Worm (Caenorhabditis elegans) whole organism, L4 larva: ENCODE results near the gene T24E12.12.

Experiments used
- T20F7.1 ChIP-seq: fragments of 200-800 bp; sonication (Bioruptor generic); optimal IDR thresholded peaks from 2 replicates; lab custom pipeline; 2018; ENCODE audit warnings: mild to moderate bottlenecking, missing genetic modification characterization, missing compliant biosample characterization
- Y48G9A.11 ChIP-seq: fragments of 200-800 bp; sonication (Bioruptor generic); IDR thresholded peaks from 2 replicates; pipeline ENCODE4 v1.3.6; 2022; ENCODE audit warnings: missing genetic modification reagents, missing genetic modification characterization, missing compliant biosample characterization
- Y5F2A.4 ChIP-seq: fragments of 200-800 bp; sonication (Bioruptor generic); optimal IDR thresholded peaks from 2 replicates; lab custom pipeline; 2018; ENCODE audit warnings: mild to moderate bottlenecking, missing genetic modification characterization, missing compliant biosample characterization
- Y75B8A.6 ChIP-seq: fragments of 200-800 bp; sonication (Bioruptor generic); IDR thresholded peaks from 2 replicates; pipeline ENCODE4 v1.3.6; 2022; ENCODE audit warnings: missing genetic modification reagents, missing genetic modification characterization, missing compliant biosample characterization
- ZK337.2 ChIP-seq: fragments of 200-800 bp; sonication (Bioruptor generic); IDR thresholded peaks from 2 replicates; pipeline ENCODE4 v1.3.6; 2022; ENCODE audit warnings: missing genetic modification reagents, missing genetic modification characterization, missing compliant biosample characterization
- ceh-20 ChIP-seq: fragments of 200-800 bp; sonication (Bioruptor generic); IDR thresholded peaks from 2 replicates; pipeline ENCODE4 v1.3.6; 2022; ENCODE audit warnings: missing genetic modification reagents, missing genetic modification characterization, missing compliant biosample characterization
- ceh-28 ChIP-seq: fragments of 150-350 bp; optimal IDR thresholded peaks from 2 replicates; lab custom pipeline; 2014; ENCODE audit warnings: missing biosample characterization, missing genetic modification reagents, missing genetic modification characterization
- ceh-62 ChIP-seq: sonication (generic microtip); optimal IDR thresholded peaks from 2 replicates; lab custom pipeline; 2017; ENCODE audit warnings: missing biosample characterization, missing genetic modification characterization
- ceh-82 ChIP-seq: sonication (generic microtip); optimal IDR thresholded peaks from 2 replicates; lab custom pipeline; 2017; ENCODE audit warnings: missing biosample characterization, missing genetic modification characterization
- daf-19 ChIP-seq: fragments of 200-800 bp; sonication (Bioruptor generic); conservative IDR thresholded peaks from 2 replicates; pipeline ENCODE4 v1.3.6; 2022; ENCODE audit warnings: missing genetic modification characterization, missing compliant biosample characterization
- daf-8 ChIP-seq: fragments of 200-800 bp; sonication (Bioruptor generic); IDR thresholded peaks from 2 replicates; pipeline ENCODE4 v1.3.6; 2022; ENCODE audit warnings: missing genetic modification characterization, missing compliant biosample characterization
- dmd-6 ChIP-seq: fragments of 200-800 bp; sonication (Bioruptor generic); IDR thresholded peaks from 2 replicates; pipeline ENCODE4 v1.3.6; 2022; ENCODE audit warnings: missing genetic modification reagents, missing genetic modification characterization, missing compliant biosample characterization
- dmd-8 ChIP-seq: fragments of 200-800 bp; sonication (Bioruptor generic); IDR thresholded peaks from 2 replicates; pipeline ENCODE4 v1.3.6; 2022; ENCODE audit warnings: missing genetic modification characterization, missing compliant biosample characterization
- dmd-9 ChIP-seq: fragments of 200-800 bp; sonication (Bioruptor generic); IDR thresholded peaks from 2 replicates; pipeline ENCODE4 v1.3.6; 2022; ENCODE audit warnings: missing genetic modification reagents, missing genetic modification characterization, missing compliant biosample characterization
- dpl-1 ChIP-seq: fragments of 150-350 bp; optimal IDR thresholded peaks from 2 replicates; lab custom pipeline; 2014; ENCODE audit warnings: missing biosample characterization, missing genetic modification reagents, missing genetic modification characterization
- duxl-1 ChIP-seq: sonication (generic microtip); optimal IDR thresholded peaks from 2 replicates; lab custom pipeline; 2016; ENCODE audit warnings: mild to moderate bottlenecking, missing genetic modification characterization, moderate library complexity, missing compliant biosample characterization; ENCODE audit not compliant: poor library complexity
- egl-27 ChIP-seq: sonication (generic microtip); optimal IDR thresholded peaks from 3 replicates; lab custom pipeline; 2017; ENCODE audit warnings: missing biosample characterization, missing genetic modification reagents, missing genetic modification characterization
- fkh-10 ChIP-seq: fragments of 150-350 bp; optimal IDR thresholded peaks from 2 replicates; lab custom pipeline; 2014; ENCODE audit warnings: missing biosample characterization, missing genetic modification reagents, missing genetic modification characterization
- fos-1 ChIP-seq: fragments of 150-350 bp; optimal IDR thresholded peaks from 2 replicates; lab custom pipeline; 2014; ENCODE audit warnings: missing biosample characterization, missing genetic modification characterization
- gei-8 ChIP-seq: fragments of 200-800 bp; sonication (Bioruptor generic); optimal IDR thresholded peaks from 2 replicates; lab custom pipeline; 2018; ENCODE audit warnings: mild to moderate bottlenecking, missing genetic modification characterization, missing compliant biosample characterization
- hlh-11 ChIP-seq: fragments of 200-800 bp; sonication (Bioruptor generic); optimal IDR thresholded peaks from 2 replicates; lab custom pipeline; 2018; ENCODE audit warnings: mild to moderate bottlenecking, missing genetic modification characterization, missing compliant biosample characterization
- lin-38 ChIP-seq: fragments of 200-800 bp; sonication (Bioruptor generic); IDR thresholded peaks from 2 replicates; pipeline ENCODE4 v1.3.6; 2022; ENCODE audit warnings: missing genetic modification reagents, missing genetic modification characterization, missing compliant biosample characterization
- lir-3 ChIP-seq: sonication (generic microtip); optimal IDR thresholded peaks from 2 replicates; lab custom pipeline; 2016; ENCODE audit warnings: mild to moderate bottlenecking, missing genetic modification characterization, missing compliant biosample characterization
- lsy-2 ChIP-seq, 2 experiments: fragments of 150-350 bp in 1 of 2; sonication (generic microtip) in 1 of 2; optimal IDR thresholded peaks; 2 replicates each; lab custom pipeline; 2014 to 2017; ENCODE audit warnings: missing biosample characterization in 2 of 2, missing genetic modification characterization in 2 of 2
- madf-5 ChIP-seq, 2 experiments: fragments of 200-800 bp; sonication (Bioruptor generic); IDR thresholded peaks; 2 replicates each; pipeline ENCODE4 v1.3.6; 2022; ENCODE audit warnings: missing compliant biosample characterization in 2 of 2, missing genetic modification characterization in 2 of 2
- mdl-1 ChIP-seq, 2 experiments: fragments of 150-350 bp in 1 of 2; sonication (generic microtip) in 1 of 2; optimal IDR thresholded peaks; 2 replicates each; lab custom pipeline; 2014 to 2017; ENCODE audit warnings: missing biosample characterization in 2 of 2, missing genetic modification characterization in 2 of 2
- mep-1 ChIP-seq: fragments of 150-350 bp; sonication (generic microtip); optimal IDR thresholded peaks from 3 replicates; lab custom pipeline; 2014; ENCODE audit warnings: missing biosample characterization, missing genetic modification characterization
- mes-2 ChIP-seq: sonication (generic microtip); optimal IDR thresholded peaks from 2 replicates; lab custom pipeline; 2016; ENCODE audit warnings: missing genotype, mild to moderate bottlenecking, missing genetic modification characterization, missing compliant biosample characterization; ENCODE audit not compliant: poor library complexity, severe bottlenecking
- nhr-102 ChIP-seq: sonication (generic microtip); optimal IDR thresholded peaks from 2 replicates; lab custom pipeline; 2016; ENCODE audit warnings: mild to moderate bottlenecking, missing genetic modification characterization, moderate library complexity, missing compliant biosample characterization
- nhr-11 ChIP-seq: fragments of 150-350 bp; optimal IDR thresholded peaks from 2 replicates; lab custom pipeline; 2014; ENCODE audit warnings: missing biosample characterization, missing genetic modification characterization
- nhr-237 ChIP-seq: sonication (generic microtip); optimal IDR thresholded peaks from 2 replicates; lab custom pipeline; 2017; ENCODE audit warnings: missing biosample characterization, missing genetic modification characterization
- nhr-48 ChIP-seq: sonication (generic microtip); optimal IDR thresholded peaks from 2 replicates; lab custom pipeline; 2016; ENCODE audit warnings: mild to moderate bottlenecking, missing genetic modification characterization, missing compliant biosample characterization
- nhr-6 ChIP-seq: fragments of 150-350 bp; optimal IDR thresholded peaks from 2 replicates; lab custom pipeline; 2014; ENCODE audit warnings: missing biosample characterization, missing genetic modification characterization
- php-3 ChIP-seq: fragments of 200-800 bp; sonication (Bioruptor generic); IDR thresholded peaks from 2 replicates; pipeline ENCODE4 v1.3.6; 2022; ENCODE audit warnings: missing genetic modification reagents, missing genetic modification characterization, missing compliant biosample characterization
- saeg-2 ChIP-seq: fragments of 200-800 bp; sonication (Bioruptor generic); IDR thresholded peaks from 2 replicates; pipeline ENCODE4 v1.3.6; 2022; ENCODE audit warnings: missing genetic modification reagents, missing genetic modification characterization, missing compliant biosample characterization
- set-16 ChIP-seq: fragments of 200-800 bp; sonication (Bioruptor generic); IDR thresholded peaks from 2 replicates; pipeline ENCODE4 v1.3.6; 2022; ENCODE audit warnings: missing genetic modification reagents, missing genetic modification characterization, missing compliant biosample characterization
- skn-1 ChIP-seq: fragments of 150-350 bp; optimal IDR thresholded peaks from 2 replicates; lab custom pipeline; 2014; ENCODE audit warnings: missing biosample characterization, missing genetic modification characterization
- snpc-1.2 ChIP-seq: fragments of 200-800 bp; sonication (Bioruptor generic); IDR thresholded peaks from 2 replicates; pipeline ENCODE4 v1.3.6; 2022; ENCODE audit warnings: missing genetic modification reagents, missing genetic modification characterization, missing compliant biosample characterization
- spr-3 ChIP-seq: fragments of 200-800 bp; sonication (Bioruptor generic); optimal IDR thresholded peaks from 2 replicates; lab custom pipeline; 2018; ENCODE audit warnings: mild to moderate bottlenecking, missing genetic modification characterization, missing compliant biosample characterization
- tra-1 ChIP-seq: fragments of 200-800 bp; sonication (Bioruptor generic); IDR thresholded peaks from 2 replicates; pipeline ENCODE4 v1.3.6; 2022; ENCODE audit warnings: missing genetic modification reagents, missing genetic modification characterization, missing compliant biosample characterization
- unc-62 ChIP-seq, 3 experiments: fragments of 150-350 bp in 1 of 3; sonication (generic microtip); optimal IDR thresholded peaks in 2 of 3; peaks in 1 of 3; 1 replicate in 1 of 3; 2 replicates in 2 of 3; lab custom pipeline; 2014 to 2017; ENCODE audit warnings: missing biosample characterization in 3 of 3, missing genetic modification characterization in 3 of 3, missing genetic modification reagents in 3 of 3, missing genotype in 1 of 3
- vab-7 ChIP-seq: fragments of 200-800 bp; sonication (Bioruptor generic); IDR thresholded peaks from 2 replicates; pipeline ENCODE4 v1.3.6; 2022; ENCODE audit warnings: missing genetic modification reagents, missing genetic modification characterization, missing compliant biosample characterization
- zfp-3 ChIP-seq: fragments of 200-800 bp; sonication (Bioruptor generic); conservative IDR thresholded peaks from 2 replicates; pipeline ENCODE4 v1.3.6; 2022; ENCODE audit warnings: missing genetic modification reagents, missing genetic modification characterization, missing compliant biosample characterization
- ztf-11 ChIP-seq: fragments of 150-350 bp; optimal IDR thresholded peaks from 2 replicates; lab custom pipeline; 2014; ENCODE audit warnings: missing biosample characterization, missing genetic modification characterization
- ztf-7 ChIP-seq: fragments of 150-350 bp; optimal IDR thresholded peaks from 2 replicates; lab custom pipeline; 2014; ENCODE audit warnings: missing biosample characterization, missing genetic modification characterization

T24E12.12 gene

DNA sequence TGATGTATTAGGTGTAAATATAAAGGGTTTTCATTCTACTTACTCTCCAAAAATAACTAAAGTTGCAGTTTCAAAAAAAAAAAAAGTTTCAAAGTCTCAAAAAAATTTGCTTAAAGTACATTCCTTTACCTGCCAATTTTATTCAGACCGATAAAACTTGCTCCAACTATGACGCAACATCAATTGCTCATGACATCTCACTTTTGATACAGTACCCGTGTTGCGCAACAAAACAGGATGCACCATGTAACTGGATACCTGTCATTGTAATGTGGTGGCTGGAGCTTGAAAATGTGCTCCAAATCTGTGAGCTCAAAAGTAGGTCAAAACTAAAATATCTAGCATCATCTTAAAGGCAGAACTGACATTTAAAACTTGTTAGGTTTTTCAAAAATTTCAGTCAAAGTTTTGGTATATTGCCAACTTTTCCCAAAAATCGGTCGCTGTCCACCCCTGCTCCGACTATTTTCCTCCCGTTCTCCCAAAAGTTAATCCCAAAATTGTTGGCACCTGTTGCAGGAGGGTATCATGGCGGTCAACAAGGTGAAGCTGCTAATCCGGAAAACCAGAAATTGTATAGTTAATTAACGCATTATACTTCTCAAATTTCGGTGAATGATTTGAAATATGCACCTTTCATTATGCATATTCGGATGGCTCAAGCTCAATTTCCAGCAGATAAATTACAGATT lies 23.4 kb downstream of the T24E12.12 start, which contains the start of gene T24E12.2:
TSS of gene T24E12.2 (plus strand) at position 642 of the 692 bp plus-strand sequence.
- TF ChIP-seq spr-3 (no peak), nhr-48 (no peak), vab-7 (GFP tag; lab: Robert Waterston, UW) (no peak), Y5F2A.4 (no peak), php-3 (GFP tag; lab: Robert Waterston, UW) (no peak), nhr-102 (tag; lab: Kevin White, UChicago) (no peak), dmd-6 (GFP tag; lab: Robert Waterston, UW) (no peak), ceh-62 (tag; lab: Kevin White, UChicago) (no peak), lir-3 (tag; lab: Kevin White, UChicago) (no peak), snpc-1.2 (GFP tag; lab: Robert Waterston, UW) (no peak), ztf-7 (tag; lab: Kevin White, UChicago) (no peak), Y75B8A.6 (no peak)
- TF ChIP-seq, all 104 proteins: peak for 0

DNA sequence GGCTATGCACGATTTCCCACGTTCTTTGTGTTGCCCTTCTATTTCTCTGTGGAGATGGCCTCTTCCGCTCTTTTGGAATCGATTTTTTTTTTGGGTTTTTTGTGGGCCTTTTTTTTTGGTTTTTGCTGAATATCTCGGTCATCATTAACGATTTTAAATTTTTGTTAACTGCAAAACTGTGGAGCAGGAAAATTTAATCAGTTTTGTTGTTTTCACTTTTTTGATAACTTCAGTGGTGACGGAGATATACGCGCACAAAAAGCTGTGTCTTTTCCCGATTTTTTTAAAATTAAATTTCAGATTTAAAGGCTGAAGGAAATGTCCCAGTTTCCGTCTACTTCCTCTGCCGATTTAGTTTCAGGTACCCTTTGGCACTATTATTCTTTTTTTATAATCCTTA lies 26.2 kb downstream of the T24E12.12 start, which contains the start of gene T24E12.1:
TSS of gene T24E12.1 (plus strand) at position 301 of the 400 bp plus-strand sequence.
- TF ChIP-seq zfp-3 (GFP tag; lab: Robert Waterston, UW), result no peak
- no peak for TF ChIP-seq nhr-237 (tag; lab: Kevin White, UChicago)
- no peak for TF ChIP-seq Y75B8A.6
- TF ChIP-seq skn-1 (tag; lab: Kevin White, UChicago), result no peak
- TF ChIP-seq dpl-1, result no peak
- TF ChIP-seq ceh-82 (tag; lab: Kevin White, UChicago), result no peak
- no peak for TF ChIP-seq lsy-2 (tag; optimal IDR thresholded peaks at IDR 0.05; lab: Kevin White, UChicago)
- no peak for TF ChIP-seq dmd-9 (GFP tag; lab: Robert Waterston, UW)
- TF ChIP-seq spr-3, result no peak
- no peak for TF ChIP-seq lin-38 (GFP tag; lab: Robert Waterston, UW)
- no peak for TF ChIP-seq saeg-2 (GFP tag; lab: Robert Waterston, UW)
- TF ChIP-seq dmd-8 (GFP tag; lab: Robert Waterston, UW), result no peak
- no peak for TF ChIP-seq snpc-1.2 (GFP tag; lab: Robert Waterston, UW)
- no peak for TF ChIP-seq gei-8 (GFP tag; lab: Kevin White, UChicago)
- TF ChIP-seq fkh-10 (GFP tag; lab: Kevin White, UChicago), result no peak
- no peak for TF ChIP-seq mep-1 (tag; lab: Kevin White, UChicago)
- no peak for TF ChIP-seq ceh-28
- no peak for TF ChIP-seq ceh-20
- no peak for TF ChIP-seq ztf-11
- no peak for TF ChIP-seq ZK337.2 (GFP tag; lab: Robert Waterston, UW)

DNA sequence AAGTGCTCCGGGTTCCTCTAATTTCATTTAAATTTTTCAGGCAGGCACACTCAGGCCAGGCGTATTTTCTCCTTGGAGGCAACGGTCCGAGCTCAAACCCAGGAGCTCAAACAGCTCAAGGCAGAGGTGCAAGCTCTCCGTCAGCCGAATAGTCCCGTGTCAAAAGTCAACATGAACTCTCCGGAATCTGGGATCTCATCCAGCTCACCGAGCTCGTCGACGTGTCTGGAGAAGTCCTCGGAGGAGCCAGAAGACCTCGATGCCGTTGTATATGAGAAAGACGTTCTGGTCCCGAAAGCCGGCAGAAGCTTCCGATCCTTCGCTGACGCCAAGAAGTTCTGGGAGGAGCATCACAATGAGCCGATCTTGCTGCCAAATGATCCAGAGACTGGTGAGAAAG lies 26.7 kb downstream of the T24E12.12 start:
- TF ChIP-seq daf-8 (no peak), set-16 (GFP tag; lab: Robert Waterston, UW) (peak; percentile 78)

DNA sequence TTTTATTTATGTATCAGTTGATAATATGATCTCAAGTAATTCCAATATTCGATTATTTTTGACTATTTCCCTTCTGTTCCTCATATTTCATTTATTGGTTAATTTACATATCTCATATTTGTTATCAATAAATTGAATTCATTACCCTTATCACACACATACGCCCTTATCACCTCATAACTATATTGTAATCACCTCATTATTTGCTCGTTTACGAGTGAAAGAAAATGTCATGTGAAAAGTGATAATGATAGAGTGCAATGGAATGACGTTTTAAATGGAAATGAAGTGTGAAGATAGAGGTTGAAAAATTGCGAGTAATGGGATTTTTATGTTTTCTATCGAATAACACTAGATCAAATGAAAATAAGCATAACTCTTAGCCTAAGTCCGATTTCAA lies 27.4 kb downstream of the T24E12.12 start:
- TF ChIP-seq hlh-11 (tag; lab: Kevin White, UChicago) (peak; percentile 79), dmd-8 (GFP tag; lab: Robert Waterston, UW) (no peak), skn-1 (tag; lab: Kevin White, UChicago) (no peak), madf-5 (GFP tag; IDR thresholded peaks at IDR 0.05; lab: Robert Waterston, UW) (no peak), Y48G9A.11 (GFP tag; lab: Robert Waterston, UW) (no peak), fos-1 (tag; lab: Kevin White, UChicago) (peak; percentile 36), ceh-20 (peak; percentile 80), saeg-2 (GFP tag; lab: Robert Waterston, UW) (no peak), duxl-1 (tag; lab: Kevin White, UChicago) (no peak), unc-62 (GFP tag; optimal IDR thresholded peaks at IDR 0.05 in 1 of 2; lab: Kevin White, UChicago) (peak; percentile 70 to 98), unc-62 (tag; optimal IDR thresholded peaks at IDR 0.05; lab: Kevin White, UChicago) (no peak), T20F7.1 (no peak), nhr-11 (no peak), vab-7 (GFP tag; lab: Robert Waterston, UW) (no peak), tra-1 (peak; percentile 96), mdl-1 (tag; optimal IDR thresholded peaks at IDR 0.05; lab: Kevin White, UChicago) (peak in 1 of 2 experiments; percentile 53), nhr-6 (peak; percentile 100), egl-27 (tag; lab: Kevin White, UChicago) (no peak), mes-2 (no peak), daf-19 (GFP tag; lab: Robert Waterston, UW) (no peak)
